Fruit fly (Drosophila melanogaster) whole organism, pupa: Measurements from ENCODE around the gene tsl.

Experiments
- CG10348 ChIP-seq: fragments of 200-800 bp; sonication (Bioruptor generic); IDR thresholded peaks from 2 replicates; pipeline ENCODE4 v1.3.6; 2022; ENCODE audit warnings: missing biosample characterization, missing genetic modification characterization
- CG12605 ChIP-seq: fragments of 200-800 bp; sonication (Bioruptor generic); IDR thresholded peaks from 2 replicates; pipeline ENCODE4 v1.3.6; 2022; ENCODE audit warnings: missing biosample characterization, missing genetic modification characterization
- CG13204 ChIP-seq: fragments of 200-800 bp; sonication (Bioruptor generic); optimal IDR thresholded peaks from 2 replicates; lab custom pipeline; 2018; ENCODE audit warnings: missing biosample characterization, mild to moderate bottlenecking, missing genetic modification characterization, moderate library complexity
- CG14655 ChIP-seq: fragments of 200-800 bp; sonication (Bioruptor generic); optimal IDR thresholded peaks from 3 replicates; lab custom pipeline; 2017; ENCODE audit warnings: mild to moderate bottlenecking, missing biosample characterization, missing genetic modification reagents, missing genetic modification characterization
- CG15710 ChIP-seq: fragments of 200-800 bp; sonication (Bioruptor generic); optimal IDR thresholded peaks from 2 replicates; lab custom pipeline; 2018; ENCODE audit warnings: missing biosample characterization, mild to moderate bottlenecking, missing genetic modification characterization, moderate library complexity
- CG17806 ChIP-seq: fragments of 200-800 bp; sonication (Bioruptor generic); optimal IDR thresholded peaks from 2 replicates; lab custom pipeline; 2018; ENCODE audit warnings: missing biosample characterization, mild to moderate bottlenecking, missing genetic modification characterization, moderate library complexity
- CG32121 ChIP-seq: fragments of 200-800 bp; sonication (Bioruptor generic); IDR thresholded peaks from 2 replicates; pipeline ENCODE4 v1.3.6; 2022; ENCODE audit warnings: missing biosample characterization, missing genetic modification characterization
- CG34367 ChIP-seq: fragments of 200-800 bp; sonication (Bioruptor generic); optimal IDR thresholded peaks from 2 replicates; lab custom pipeline; 2018; ENCODE audit warnings: missing biosample characterization, mild to moderate bottlenecking, missing genetic modification characterization
- CG4496 ChIP-seq: fragments of 200-800 bp; sonication (Bioruptor generic); IDR thresholded peaks from 3 replicates; pipeline ENCODE4 v1.3.6; 2022; ENCODE audit warnings: missing biosample characterization, missing genetic modification characterization
- CG8159 ChIP-seq: fragments of 200-800 bp; sonication (Bioruptor generic); optimal IDR thresholded peaks from 3 replicates; lab custom pipeline; 2018; ENCODE audit warnings: missing biosample characterization, mild to moderate bottlenecking, missing genetic modification characterization, moderate library complexity
- CG8301 ChIP-seq: fragments of 200-800 bp; sonication (Bioruptor generic); optimal IDR thresholded peaks from 2 replicates; lab custom pipeline; 2018; ENCODE audit warnings: missing biosample characterization, mild to moderate bottlenecking, missing genetic modification characterization
- CG9948 ChIP-seq: fragments of 200-800 bp; sonication (Bioruptor generic); optimal IDR thresholded peaks from 2 replicates; lab custom pipeline; 2018; ENCODE audit warnings: missing biosample characterization, mild to moderate bottlenecking, missing genetic modification characterization, moderate library complexity
- D1 ChIP-seq: fragments of 200-800 bp; sonication (Bioruptor generic); optimal IDR thresholded peaks from 2 replicates; lab custom pipeline; 2018; ENCODE audit warnings: missing biosample characterization, mild to moderate bottlenecking, missing genetic modification characterization, moderate library complexity
- EcR ChIP-seq: fragments of 200-800 bp; sonication (Bioruptor generic); optimal IDR thresholded peaks from 3 replicates; lab custom pipeline; 2019; ENCODE audit warnings: missing biosample characterization, missing genetic modification characterization, mild to moderate bottlenecking, moderate library complexity, missing genetic modification reagents
- Ets98B ChIP-seq: fragments of 200-800 bp; sonication (Bioruptor generic); IDR thresholded peaks from 2 replicates; pipeline ENCODE4 v1.3.6; 2022; ENCODE audit warnings: missing biosample characterization, missing genetic modification characterization
- Pif1A ChIP-seq: fragments of 200-800 bp; sonication (Bioruptor generic); optimal IDR thresholded peaks from 3 replicates; lab custom pipeline; 2016; ENCODE audit warnings: missing biosample characterization, missing genetic modification characterization
- Pif1B ChIP-seq: fragments of 200-800 bp; sonication (Bioruptor generic); optimal IDR thresholded peaks from 3 replicates; lab custom pipeline; 2016; ENCODE audit warnings: missing biosample characterization, missing genetic modification characterization
- Snoo ChIP-seq: fragments of 200-800 bp; sonication (Bioruptor generic); optimal IDR thresholded peaks from 3 replicates; lab custom pipeline; 2017; ENCODE audit warnings: missing biosample characterization, mild to moderate bottlenecking, missing genetic modification characterization, inconsistent platforms
- fd96Ca ChIP-seq: fragments of 200-800 bp; sonication (Bioruptor generic); IDR thresholded peaks from 3 replicates; pipeline ENCODE4 v1.3.6; 2022; ENCODE audit warnings: missing biosample characterization, missing genetic modification characterization
- gl ChIP-seq: fragments of 200-800 bp; sonication (Bioruptor generic); optimal IDR thresholded peaks from 2 replicates; lab custom pipeline; 2018; ENCODE audit warnings: missing biosample characterization, mild to moderate bottlenecking, missing genetic modification characterization
- rn ChIP-seq: fragments of 200-800 bp; sonication (Bioruptor generic); IDR thresholded peaks from 2 replicates; pipeline ENCODE4 v1.3.6; 2022; ENCODE audit warnings: missing biosample characterization, missing genetic modification characterization

tsl gene

dm6 chr3R:21780086-21780485, 2.2 kb downstream of the tsl start:
- TF ChIP-seq EcR (peak; percentile 76), Pif1B (no peak)

dm6 chr3R:21777660-21778059, 4.7 kb downstream of the tsl start, which contains the start of gene Polr1H:
TSS of gene Polr1H (minus strand) at chr3R:21777847.
- TF ChIP-seq Snoo (tag; lab: Kevin White, UChicago) = no peak
- TF ChIP-seq CG8301 (tag; lab: Kevin White, UChicago) = no peak

DNA sequence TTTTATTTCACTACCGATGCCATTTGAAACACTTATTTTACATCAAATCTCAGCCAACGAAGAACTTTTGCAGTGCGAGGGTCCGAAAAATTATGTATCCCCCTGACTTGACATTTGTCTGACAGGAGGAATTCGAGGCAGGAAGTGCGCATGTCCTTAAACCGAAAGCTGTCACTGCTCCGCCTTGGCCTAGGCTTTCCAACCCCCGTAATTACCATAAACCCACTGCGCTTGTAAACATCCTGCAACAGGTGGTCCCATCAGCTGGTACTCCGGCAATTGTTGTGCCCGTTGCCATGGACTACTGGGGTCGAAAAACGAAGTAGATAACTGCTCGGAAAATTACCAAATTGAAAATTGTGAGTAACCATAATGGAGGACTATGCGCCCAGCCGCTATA, 6.6 kb downstream of the tsl start, which contains the start of the genes GABA-B-R2 and CG6800:
Gene GABA-B-R2, minus strand, starts transcription at position 75 of the 400 bp plus-strand sequence.
Gene CG6800, plus strand, starts transcription at position 373 of the 400 bp plus-strand sequence.
- TF ChIP-seq CG12605 (GFP tag; lab: Robert Waterston, UW) = peak; percentile 84
- TF ChIP-seq Ets98B (GFP tag; lab: Robert Waterston, UW) = no peak

dm6 chr3R:21769218-21769617, 13.1 kb downstream of the tsl start, which contains the start of gene Burs:
TSS of gene Burs (plus strand) at chr3R:21769518.
- TF ChIP-seq CG8159 (tag; lab: Kevin White, UChicago) (no peak), Pif1A (GFP tag; lab: Kevin White, UChicago) (no peak), D1 (tag; lab: Kevin White, UChicago) (no peak), CG12605 (GFP tag; lab: Robert Waterston, UW) (no peak), rn (GFP tag; lab: Robert Waterston, UW) (no peak), Snoo (tag; lab: Kevin White, UChicago) (no peak), CG32121 (no peak), Ets98B (GFP tag; lab: Robert Waterston, UW) (no peak), fd96Ca (GFP tag; lab: Robert Waterston, UW) (no peak), CG9948 (tag; lab: Kevin White, UChicago) (no peak), CG17806 (tag; lab: Kevin White, UChicago) (no peak), CG13204 (GFP tag; lab: Kevin White, UChicago) (no peak), CG15710 (tag; lab: Kevin White, UChicago) (no peak), CG8301 (tag; lab: Kevin White, UChicago) (no peak), CG4496 (GFP tag; lab: Robert Waterston, UW) (no peak), CG14655 (no peak), Pif1B (no peak), EcR (no peak), CG10348 (GFP tag; lab: Robert Waterston, UW) (no peak)
- TF ChIP-seq, all 21 proteins: peak for 0

DNA sequence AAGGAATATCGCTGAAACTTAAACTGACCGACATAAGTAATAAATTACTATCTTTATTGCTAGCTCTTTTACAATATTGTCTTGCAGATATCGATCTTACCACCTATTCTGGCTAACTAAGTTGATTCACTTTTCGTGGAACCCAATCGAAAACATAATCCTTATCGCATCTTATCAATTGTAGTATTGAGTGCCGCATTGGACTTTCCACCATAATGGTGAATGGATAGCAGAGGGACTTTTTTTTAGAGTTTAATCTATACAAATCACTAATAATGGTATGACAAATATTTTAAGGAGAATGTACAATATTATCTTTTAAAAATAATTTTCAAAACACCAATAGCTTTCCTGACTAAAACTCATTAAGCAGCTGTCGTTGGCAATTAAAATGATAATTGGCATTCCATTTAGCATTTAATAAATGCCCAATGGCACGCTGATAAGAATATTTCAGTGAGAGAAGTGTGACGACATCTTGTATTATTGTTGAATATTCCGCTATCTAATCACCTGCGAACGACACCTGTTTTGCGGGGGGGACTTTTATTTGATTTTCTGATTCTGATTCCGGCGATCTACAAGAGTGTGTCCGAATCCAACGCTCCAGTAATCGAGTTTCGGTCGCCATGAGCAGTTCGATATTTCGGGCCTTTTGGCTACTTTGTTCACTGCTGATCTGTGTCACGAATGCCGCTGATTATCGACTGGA, 24.0 kb downstream of the tsl start, which contains the start of gene CG42335:
Gene CG42335, plus strand, starts transcription at position 620 of the 712 bp plus-strand sequence.
- TF ChIP-seq EcR (no peak), CG13204 (GFP tag; lab: Kevin White, UChicago) (no peak), fd96Ca (GFP tag; lab: Robert Waterston, UW) (no peak), CG12605 (GFP tag; lab: Robert Waterston, UW) (no peak), CG14655 (no peak), CG9948 (tag; lab: Kevin White, UChicago) (no peak), CG10348 (GFP tag; lab: Robert Waterston, UW) (no peak), Pif1B (no peak), Snoo (tag; lab: Kevin White, UChicago) (no peak), CG17806 (tag; lab: Kevin White, UChicago) (no peak), CG34367 (tag; lab: Kevin White, UChicago) (no peak), CG8159 (tag; lab: Kevin White, UChicago) (no peak), rn (GFP tag; lab: Robert Waterston, UW) (no peak), CG15710 (tag; lab: Kevin White, UChicago) (no peak), Pif1A (GFP tag; lab: Kevin White, UChicago) (no peak), gl (tag; lab: Kevin White, UChicago) (no peak), CG8301 (tag; lab: Kevin White, UChicago) (no peak), D1 (tag; lab: Kevin White, UChicago) (no peak)
- TF ChIP-seq, all 21 proteins: peak for 0

DNA sequence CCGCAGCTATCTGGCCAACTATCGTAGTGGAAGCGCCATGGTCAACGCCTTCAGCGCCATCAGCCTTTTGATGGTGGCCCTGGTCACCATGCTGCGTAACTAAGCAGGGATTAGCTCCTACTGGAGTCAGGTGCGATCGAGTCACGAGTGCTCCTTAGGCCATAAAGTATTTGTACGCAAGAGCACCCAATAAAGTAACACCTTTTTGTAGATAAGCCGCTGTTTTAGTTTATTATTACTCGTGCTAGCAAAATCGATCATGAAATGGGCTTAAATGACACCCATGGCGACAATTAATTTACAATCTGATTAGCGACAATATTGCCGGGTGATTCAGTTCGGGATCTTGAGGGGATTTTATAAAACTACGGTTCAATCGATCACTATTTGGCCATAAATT, 24.8 kb downstream of the tsl start:
- no peak for TF ChIP-seq CG10348 (GFP tag; lab: Robert Waterston, UW)
- TF ChIP-seq CG9948 (tag; lab: Kevin White, UChicago) = no peak
- TF ChIP-seq CG32121 = no peak
- no peak for TF ChIP-seq CG17806 (tag; lab: Kevin White, UChicago)
- TF ChIP-seq CG34367 (tag; lab: Kevin White, UChicago) = no peak
- no peak for TF ChIP-seq rn (GFP tag; lab: Robert Waterston, UW)
- TF ChIP-seq CG13204 (GFP tag; lab: Kevin White, UChicago) = no peak
- TF ChIP-seq fd96Ca (GFP tag; lab: Robert Waterston, UW) = no peak
- TF ChIP-seq CG12605 (GFP tag; lab: Robert Waterston, UW) = no peak
- no peak for TF ChIP-seq EcR
- TF ChIP-seq CG8159 (tag; lab: Kevin White, UChicago) = no peak
- TF ChIP-seq Snoo (tag; lab: Kevin White, UChicago) = no peak
- no peak for TF ChIP-seq gl (tag; lab: Kevin White, UChicago)
- TF ChIP-seq D1 (tag; lab: Kevin White, UChicago) = no peak
- no peak for TF ChIP-seq Pif1A (GFP tag; lab: Kevin White, UChicago)
- no peak for TF ChIP-seq Pif1B
